Worm (Caenorhabditis elegans) whole organism, young adult: Measurements from ENCODE around the gene C44B7.7.

Experiments
- T07F8.4 ChIP-seq: sonication (generic microtip); optimal IDR thresholded peaks from 2 replicates; lab custom pipeline; 2016; ENCODE audit warnings: mild to moderate bottlenecking, missing genetic modification characterization, moderate library complexity, missing compliant biosample characterization
- ZK185.1 ChIP-seq: sonication (generic microtip); optimal IDR thresholded peaks from 2 replicates; lab custom pipeline; 2016; ENCODE audit warnings: mild to moderate bottlenecking, missing genetic modification characterization, missing compliant biosample characterization; ENCODE audit not compliant: poor library complexity, severe bottlenecking
- ama-1 ChIP-seq, 3 experiments: fragments of 150-350 bp in 1 of 3; sonication (generic microtip) in 2 of 3; optimal IDR thresholded peaks; 2 replicates each; lab custom pipeline; 2014 to 2018; ENCODE audit warnings: missing biosample characterization in 2 of 3, missing genetic modification characterization in 2 of 3, missing genetic modification reagents in 2 of 3
- attf-5 ChIP-seq: fragments of 200-800 bp; sonication (Bioruptor generic); optimal IDR thresholded peaks from 2 replicates; lab custom pipeline; 2018; ENCODE audit warnings: mild to moderate bottlenecking, missing genetic modification characterization, missing compliant biosample characterization
- bed-1 ChIP-seq: fragments of 200-800 bp; sonication (Bioruptor generic); IDR thresholded peaks from 2 replicates; pipeline ENCODE4 v1.3.6; 2022; ENCODE audit warnings: missing genetic modification reagents, missing genetic modification characterization, missing compliant biosample characterization
- cebp-1 ChIP-seq, 2 experiments: fragments of 200-800 bp in 1 of 2; sonication (Bioruptor generic) in 1 of 2; sonication (generic microtip) in 1 of 2; IDR thresholded peaks in 1 of 2; optimal IDR thresholded peaks in 1 of 2; 2 replicates each; pipeline versions ENCODE4 v1.3.6 to Lab custom; 2017 to 2022; ENCODE audit warnings: missing compliant biosample characterization in 2 of 2, missing genetic modification characterization in 2 of 2, mild to moderate bottlenecking in 1 of 2, missing genetic modification reagents in 1 of 2, moderate library complexity in 1 of 2
- cebp-2 ChIP-seq: fragments of 200-800 bp; sonication (Bioruptor generic); IDR thresholded peaks from 2 replicates; pipeline ENCODE4 v1.3.6; 2022; ENCODE audit warnings: missing genetic modification characterization, missing compliant biosample characterization
- ceh-27 ChIP-seq: fragments of 200-800 bp; sonication (Bioruptor generic); optimal IDR thresholded peaks from 2 replicates; lab custom pipeline; 2018; ENCODE audit warnings: mild to moderate bottlenecking, missing genetic modification characterization, moderate library complexity, missing compliant biosample characterization
- ceh-40 ChIP-seq: fragments of 200-800 bp; sonication (Bioruptor generic); IDR thresholded peaks from 2 replicates; pipeline ENCODE4 v1.3.6; 2022; ENCODE audit warnings: missing genetic modification characterization, missing compliant biosample characterization
- ceh-79 ChIP-seq: sonication (generic microtip); optimal IDR thresholded peaks from 2 replicates; lab custom pipeline; 2017; ENCODE audit warnings: mild to moderate bottlenecking, missing genetic modification characterization, missing compliant biosample characterization
- ceh-91 ChIP-seq: fragments of 200-800 bp; sonication (Bioruptor generic); IDR thresholded peaks from 2 replicates; pipeline ENCODE4 v1.3.6; 2022; ENCODE audit warnings: missing genetic modification reagents, missing genetic modification characterization, missing compliant biosample characterization
- chd-7 ChIP-seq: sonication (generic microtip); optimal IDR thresholded peaks from 2 replicates; lab custom pipeline; 2016; ENCODE audit warnings: mild to moderate bottlenecking, missing genetic modification characterization, moderate library complexity, missing compliant biosample characterization
- dox-1 ChIP-seq: fragments of 200-800 bp; sonication (Bioruptor generic); IDR thresholded peaks from 2 replicates; pipeline ENCODE4 v1.3.6; 2022; ENCODE audit warnings: missing genetic modification reagents, missing genetic modification characterization, missing compliant biosample characterization
- egl-18 ChIP-seq: fragments of 200-800 bp; sonication (Bioruptor generic); IDR thresholded peaks from 2 replicates; pipeline ENCODE4 v1.3.6; 2022; ENCODE audit warnings: missing genetic modification reagents, missing genetic modification characterization, missing compliant biosample characterization
- egrh-3 ChIP-seq: fragments of 200-800 bp; sonication (Bioruptor generic); IDR thresholded peaks from 2 replicates; pipeline ENCODE4 v1.3.6; 2022; ENCODE audit warnings: missing genetic modification reagents, missing genetic modification characterization, missing compliant biosample characterization
- him-1 ChIP-seq: sonication (generic microtip); optimal IDR thresholded peaks from 2 replicates; lab custom pipeline; 2016; ENCODE audit warnings: missing genotype, missing genetic modification reagents, missing genetic modification characterization, missing compliant biosample characterization
- hmg-1.2 ChIP-seq: fragments of 200-800 bp; sonication (Bioruptor generic); IDR thresholded peaks from 2 replicates; pipeline ENCODE4 v1.3.6; 2022; ENCODE audit warnings: missing genetic modification reagents, missing genetic modification characterization, missing compliant biosample characterization
- let-526 ChIP-seq: fragments of 200-800 bp; sonication (Bioruptor generic); IDR thresholded peaks from 2 replicates; pipeline ENCODE4 v1.3.6; 2022; ENCODE audit warnings: missing genetic modification reagents, missing genetic modification characterization, missing compliant biosample characterization
- lin-54 ChIP-seq: fragments of 200-800 bp; sonication (Bioruptor generic); optimal IDR thresholded peaks from 2 replicates; lab custom pipeline; 2018; ENCODE audit warnings: mild to moderate bottlenecking, missing genetic modification characterization, missing compliant biosample characterization
- lsl-1 ChIP-seq: fragments of 200-800 bp; sonication (Bioruptor generic); optimal IDR thresholded peaks from 2 replicates; lab custom pipeline; 2018; ENCODE audit warnings: mild to moderate bottlenecking, missing genetic modification characterization, moderate library complexity, missing compliant biosample characterization
- madf-10 ChIP-seq: sonication (generic microtip); optimal IDR thresholded peaks from 2 replicates; lab custom pipeline; 2016; ENCODE audit warnings: mild to moderate bottlenecking, missing genetic modification characterization, missing compliant biosample characterization
- madf-8 ChIP-seq: fragments of 200-800 bp; sonication (Bioruptor generic); conservative IDR thresholded peaks from 2 replicates; pipeline ENCODE4 v1.3.6; 2022; ENCODE audit warnings: missing genetic modification reagents, missing genetic modification characterization, missing compliant biosample characterization
- mel-28 ChIP-seq: sonication (generic microtip); optimal IDR thresholded peaks from 2 replicates; lab custom pipeline; 2016; ENCODE audit warnings: borderline replicate concordance, mild to moderate bottlenecking, missing genetic modification characterization, missing compliant biosample characterization
- mes-4 ChIP-seq: sonication (generic microtip); optimal IDR thresholded peaks from 2 replicates; lab custom pipeline; 2016; ENCODE audit warnings: missing genotype, missing genetic modification characterization, missing compliant biosample characterization
- mxl-1 ChIP-seq: sonication (generic microtip); optimal IDR thresholded peaks from 2 replicates; lab custom pipeline; 2016; ENCODE audit warnings: missing genetic modification characterization, missing compliant biosample characterization
- nfya-1 ChIP-seq: sonication (generic microtip); optimal IDR thresholded peaks from 2 replicates; lab custom pipeline; 2017; ENCODE audit warnings: antibody characterized with exemption, missing compliant biosample characterization, missing genetic modification characterization, borderline replicate concordance; ENCODE audit not compliant: insufficient read depth
- nhr-80 ChIP-seq: sonication (generic microtip); optimal IDR thresholded peaks from 2 replicates; lab custom pipeline; 2016; ENCODE audit warnings: missing genetic modification characterization, missing compliant biosample characterization
- sdz-38 ChIP-seq: sonication (generic microtip); optimal IDR thresholded peaks from 2 replicates; lab custom pipeline; 2016; ENCODE audit warnings: missing genotype, missing genetic modification characterization, missing compliant biosample characterization
- snpc-3.4 ChIP-seq: sonication (generic microtip); optimal IDR thresholded peaks from 2 replicates; lab custom pipeline; 2017; ENCODE audit warnings: missing genetic modification characterization, mild to moderate bottlenecking, missing compliant biosample characterization, antibody characterized with exemption, moderate library complexity, missing genotype, missing genetic modification reagents
- snpc-4 ChIP-seq, 5 experiments: fragments of 150-350 bp in 1 of 5; sonication (generic microtip) in 4 of 5; optimal IDR thresholded peaks; 2 replicates each; lab custom pipeline; 2014 to 2018; ENCODE audit warnings: missing genetic modification characterization in 5 of 5, missing biosample characterization in 3 of 5, antibody characterized with exemption in 2 of 5, mild to moderate bottlenecking in 2 of 5, missing compliant biosample characterization in 2 of 5, missing genotype in 2 of 5, moderate library complexity in 2 of 5, missing genetic modification reagents in 1 of 5
- somi-1 ChIP-seq: fragments of 200-800 bp; sonication (Bioruptor generic); optimal IDR thresholded peaks from 2 replicates; lab custom pipeline; 2018; ENCODE audit warnings: mild to moderate bottlenecking, missing genetic modification characterization, missing compliant biosample characterization
- tlf-1 ChIP-seq: fragments of 200-800 bp; sonication (Bioruptor generic); optimal IDR thresholded peaks from 2 replicates; lab custom pipeline; 2018; ENCODE audit warnings: mild to moderate bottlenecking, missing genetic modification characterization, missing compliant biosample characterization

Gene C44B7.7

DNA sequence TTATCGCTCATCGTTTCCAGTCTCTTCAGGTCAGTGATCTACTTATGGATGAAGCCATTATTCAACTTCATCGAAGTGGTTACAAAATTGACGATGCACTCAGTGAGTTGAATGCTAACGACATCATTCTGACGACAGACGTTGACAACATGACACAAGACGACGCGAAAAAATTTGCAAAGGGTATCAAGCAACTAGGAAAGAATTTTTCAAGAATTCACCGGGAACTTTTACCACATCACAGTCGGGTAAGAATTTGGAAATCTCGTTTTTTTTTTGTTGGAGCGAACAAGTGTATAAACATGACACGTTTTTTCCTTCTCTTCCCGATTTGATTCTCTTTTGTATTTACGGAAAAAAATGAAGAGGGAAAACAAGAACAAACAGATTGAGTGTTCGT, 39.3 kb downstream of the C44B7.7 start:
- TF ChIP-seq T07F8.4 (tag; lab: Kevin White, UChicago) = no peak
- TF ChIP-seq lin-54 = no peak
- TF ChIP-seq sdz-38 (tag; lab: Kevin White, UChicago) = no peak
- TF ChIP-seq snpc-4 (GFP tag; optimal IDR thresholded peaks at IDR 0.05; lab: Kevin White, UChicago) = no peak
- TF ChIP-seq snpc-4 (tag; optimal IDR thresholded peaks at IDR 0.05; lab: Kevin White, UChicago) = no peak
- no peak for TF ChIP-seq mxl-1
- TF ChIP-seq mes-4 (tag; lab: Kevin White, UChicago) = no peak
- no peak for TF ChIP-seq ceh-79 (tag; lab: Kevin White, UChicago)
- TF ChIP-seq ZK185.1 (tag; lab: Kevin White, UChicago) = no peak
- no peak for TF ChIP-seq madf-10
- no peak for TF ChIP-seq ceh-40 (GFP tag; lab: Robert Waterston, UW)
- no peak for TF ChIP-seq mel-28
- TF ChIP-seq dox-1 (GFP tag; lab: Robert Waterston, UW) = no peak
- no peak for TF ChIP-seq him-1 (tag; lab: Kevin White, UChicago)
- TF ChIP-seq tlf-1 = no peak
- no peak for TF ChIP-seq madf-8 (GFP tag; lab: Robert Waterston, UW)
- no peak for TF ChIP-seq egl-18 (GFP tag; lab: Robert Waterston, UW)
- no peak for TF ChIP-seq egrh-3 (GFP tag; lab: Robert Waterston, UW)

DNA sequence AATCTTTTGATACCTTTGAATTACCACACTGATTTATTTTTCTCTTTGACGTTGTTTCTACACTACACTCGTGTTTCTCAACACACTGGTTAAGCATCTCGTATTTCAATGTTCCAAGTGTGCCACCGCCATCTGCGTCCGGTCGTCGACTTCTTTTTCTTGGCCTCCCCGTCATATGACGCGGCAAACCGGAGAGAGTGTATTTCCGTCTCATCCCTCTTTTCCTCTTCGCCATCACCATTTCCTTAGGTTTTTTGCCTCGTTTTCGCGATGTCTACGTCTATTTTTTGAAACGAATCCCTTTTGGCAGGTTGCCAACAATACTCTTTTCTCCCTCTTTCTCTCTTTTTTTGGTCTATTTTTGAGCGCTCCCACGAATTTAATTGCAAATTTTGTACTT, 41.0 kb downstream of the C44B7.7 start:
- TF ChIP-seq cebp-1 (GFP tag; IDR thresholded peaks at IDR 0.05; lab: Robert Waterston, UW) = no peak
- peak; percentile 38 for TF ChIP-seq cebp-1 (tag; optimal IDR thresholded peaks at IDR 0.05; lab: Kevin White, UChicago)
- TF ChIP-seq egl-18 (GFP tag; lab: Robert Waterston, UW) = no peak
- peak; percentile 0 for TF ChIP-seq ceh-27 (GFP tag; lab: Kevin White, UChicago)
- no peak for TF ChIP-seq sdz-38 (tag; lab: Kevin White, UChicago)
- TF ChIP-seq attf-5 (GFP tag; lab: Kevin White, UChicago) = no peak
- peak; percentile 22 for TF ChIP-seq somi-1 (GFP tag; lab: Kevin White, UChicago)
- no peak for TF ChIP-seq cebp-2 (GFP tag; lab: Robert Waterston, UW)
- no peak for TF ChIP-seq mes-4 (tag; lab: Kevin White, UChicago)
- peak; percentile 16 for TF ChIP-seq nhr-80
- no peak for TF ChIP-seq nfya-1 (tag; lab: Kevin White, UChicago)
- peak; percentile 3; the same call in 1 of the 2 replicates for TF ChIP-seq hmg-1.2
- TF ChIP-seq T07F8.4 (tag; lab: Kevin White, UChicago) = no peak
- TF ChIP-seq, all 124 proteins: peak for 5

DNA sequence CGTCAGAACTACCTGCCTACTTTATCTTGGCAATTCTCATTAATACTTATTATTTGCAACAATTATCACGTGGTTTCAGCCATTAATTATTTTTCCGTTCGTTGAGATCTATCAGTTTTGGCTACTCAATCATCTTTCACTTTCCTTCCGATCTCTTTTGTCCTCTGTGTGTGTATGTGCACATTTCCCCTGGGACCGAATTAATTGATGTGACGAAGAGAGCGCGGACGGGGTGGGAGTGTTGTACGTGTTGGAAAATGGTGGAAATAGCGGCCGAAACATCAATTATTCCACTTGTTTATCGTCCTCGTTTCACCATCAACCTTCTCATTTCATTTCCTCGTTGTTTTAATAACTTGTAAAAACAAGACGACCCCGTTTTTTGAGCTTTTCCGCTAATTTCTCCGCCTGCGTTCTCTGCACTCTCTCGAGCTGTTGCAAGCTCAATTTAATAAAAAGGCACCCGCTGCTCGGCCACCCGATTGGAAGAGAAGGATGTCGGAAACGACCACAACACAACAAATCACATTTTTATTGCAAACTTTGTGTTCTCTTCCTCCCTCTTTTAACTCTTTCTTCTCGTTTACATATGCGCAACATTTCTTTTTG, 41.6 kb downstream of the C44B7.7 start:
- TF ChIP-seq ama-1 (optimal IDR thresholded peaks at IDR 0.05; lab: Kevin White, UChicago) = no peak
- TF ChIP-seq ama-1 (GFP tag; optimal IDR thresholded peaks at IDR 0.05; lab: Kevin White, UChicago) = no peak
- TF ChIP-seq dox-1 (GFP tag; lab: Robert Waterston, UW) = no peak
- no peak for TF ChIP-seq cebp-1 (GFP tag; IDR thresholded peaks at IDR 0.05; lab: Robert Waterston, UW)
- TF ChIP-seq cebp-1 (tag; optimal IDR thresholded peaks at IDR 0.05; lab: Kevin White, UChicago) = no peak
- TF ChIP-seq chd-7 = peak; percentile 9
- 0 out of 2 replicates have a peak, but pooled peaks have one; percentile 29 for TF ChIP-seq let-526
- TF ChIP-seq lin-54 = no peak
- TF ChIP-seq mxl-1 = no peak
- no peak for TF ChIP-seq nfya-1 (tag; lab: Kevin White, UChicago)
- TF ChIP-seq lsl-1 = no peak
- no peak for TF ChIP-seq cebp-2 (GFP tag; lab: Robert Waterston, UW)
- no peak for TF ChIP-seq snpc-3.4
- no peak for TF ChIP-seq bed-1
- TF ChIP-seq ceh-91 = no peak
